Worm (Caenorhabditis elegans): ENCODE data around the gene dpy-27.

- TF ChIP-seq aly-2 (tag; optimal IDR thresholded peaks at IDR 0.05) (no peak), nhr-11 (tag; optimal IDR thresholded peaks at IDR 0.05) (no peak), dmd-6 (GFP tag; IDR thresholded peaks at IDR 0.05) (no peak), unc-130 (GFP tag; optimal IDR thresholded peaks at IDR 0.05) (no peak), nhr-237 (tag; optimal IDR thresholded peaks at IDR 0.05) (no peak), unc-62 (GFP tag; optimal IDR thresholded peaks at IDR 0.05 in 1 of 2) (peak in 1 of 2 experiments; percentile 96), unc-62 (tag; optimal IDR thresholded peaks at IDR 0.05) (no peak), zfp-2 (tag; optimal IDR thresholded peaks at IDR 0.05) (no peak), fkh-10 (GFP tag; optimal IDR thresholded peaks at IDR 0.05) (no peak), nhr-10 (tag; optimal IDR thresholded peaks at IDR 0.05) (no peak), zag-1 (tag; optimal IDR thresholded peaks at IDR 0.05) (no peak), lin-39 (tag; optimal IDR thresholded peaks at IDR 0.05) (no peak), fos-1 (tag; optimal IDR thresholded peaks at IDR 0.05) (no peak), lsy-2 (tag; optimal IDR thresholded peaks at IDR 0.05) (no peak)
Measured at ce11 chrIII:3783914-3784313, 35.6 kb downstream of the dpy-27 start.
